Worm (Caenorhabditis elegans): Measurements from ENCODE around the gene arid-1.

- TF ChIP-seq tbx-2 (tag; optimal IDR thresholded peaks at IDR 0.05), result no peak
- no peak for TF ChIP-seq mep-1 (tag; optimal IDR thresholded peaks at IDR 0.05)
- no peak for TF ChIP-seq ama-1 (optimal IDR thresholded peaks at IDR 0.05)
These were observed 60.1 kb downstream of the arid-1 start, which contains the start of gene kin-34 for ce11 chrV:246097-246496.
